Worm (Caenorhabditis elegans): ENCODE measurements around the gene C15C8.4.

The C15C8.4 gene

DNA sequence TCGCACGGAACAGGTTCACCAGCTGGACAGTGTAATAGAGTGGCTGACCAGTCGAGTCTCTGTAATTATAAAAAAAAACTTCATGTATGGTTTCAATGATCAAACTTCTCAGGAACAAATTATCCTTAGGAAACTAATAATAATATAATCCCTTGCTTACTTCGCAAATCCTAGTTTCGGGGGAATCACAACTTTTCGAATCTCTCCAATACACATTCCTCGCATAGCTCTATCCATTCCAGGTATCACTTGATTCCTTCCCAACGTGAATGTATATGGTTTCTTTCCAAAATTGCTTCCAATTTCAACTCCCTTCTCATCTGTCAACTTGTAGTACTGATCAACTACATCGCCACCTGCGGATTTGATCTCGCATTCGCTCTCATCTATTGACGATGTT, 39.1 kb upstream of the C15C8.4 start:
- TF ChIP-seq nhr-43 (tag; optimal IDR thresholded peaks at IDR 0.05; ENCODE audit: poor library complexity, severe bottlenecking), result no peak
- no peak for TF ChIP-seq elt-1 (tag; optimal IDR thresholded peaks at IDR 0.05)
- no peak for TF ChIP-seq ztf-11 (tag; optimal IDR thresholded peaks at IDR 0.05)
- no peak for TF ChIP-seq lin-15B (tag; optimal IDR thresholded peaks at IDR 0.05)
- no peak for TF ChIP-seq tbx-2 (tag; optimal IDR thresholded peaks at IDR 0.05)
- TF ChIP-seq R02D3.7 (tag; optimal IDR thresholded peaks at IDR 0.05), result no peak
- TF ChIP-seq ceh-28 (tag; optimal IDR thresholded peaks at IDR 0.05), result no peak
- TF ChIP-seq ceh-16 (tag; optimal IDR thresholded peaks at IDR 0.05), result no peak
- TF ChIP-seq lsy-12 (tag; optimal IDR thresholded peaks at IDR 0.05), result no peak
- TF ChIP-seq nhr-28 (tag; optimal IDR thresholded peaks at IDR 0.05), result no peak
- no peak for TF ChIP-seq egl-27 (tag; optimal IDR thresholded peaks at IDR 0.05)
- TF ChIP-seq aly-2 (tag; optimal IDR thresholded peaks at IDR 0.05), result no peak
- TF ChIP-seq nfya-1 (tag; optimal IDR thresholded peaks at IDR 0.05; ENCODE audit: insufficient read depth), result no peak
- TF ChIP-seq daf-12 (tag; optimal IDR thresholded peaks at IDR 0.05), result no peak
- TF ChIP-seq nhr-11 (tag; optimal IDR thresholded peaks at IDR 0.05), result no peak

DNA sequence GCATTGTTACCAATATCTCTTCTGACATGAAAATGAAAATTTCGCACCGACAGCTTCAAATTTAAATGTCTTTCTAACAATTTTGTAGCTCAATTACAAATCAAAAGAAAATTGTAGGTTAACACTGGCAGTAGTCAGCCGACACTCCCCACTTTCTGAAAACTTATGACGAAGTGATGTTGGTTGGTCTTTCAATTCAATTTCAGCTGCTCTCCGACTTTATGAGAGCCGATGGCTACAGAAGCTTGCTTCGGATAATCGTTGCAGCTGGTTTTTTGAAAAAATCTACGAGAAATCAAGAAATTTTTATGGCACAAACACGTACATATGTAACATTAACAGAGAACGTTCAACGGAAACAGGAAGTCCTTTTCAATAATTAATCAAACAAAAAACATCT, 37.6 kb upstream of the C15C8.4 start, which contains the start of gene sre-20:
Gene sre-20, minus strand, starts transcription at position 101 of the 400 bp plus-strand sequence.
- TF ChIP-seq lin-39 (tag; optimal IDR thresholded peaks at IDR 0.05) (no peak), pha-4 (tag; optimal IDR thresholded peaks at IDR 0.05) (no peak), fkh-2 (tag; optimal IDR thresholded peaks at IDR 0.05) (no peak)

DNA sequence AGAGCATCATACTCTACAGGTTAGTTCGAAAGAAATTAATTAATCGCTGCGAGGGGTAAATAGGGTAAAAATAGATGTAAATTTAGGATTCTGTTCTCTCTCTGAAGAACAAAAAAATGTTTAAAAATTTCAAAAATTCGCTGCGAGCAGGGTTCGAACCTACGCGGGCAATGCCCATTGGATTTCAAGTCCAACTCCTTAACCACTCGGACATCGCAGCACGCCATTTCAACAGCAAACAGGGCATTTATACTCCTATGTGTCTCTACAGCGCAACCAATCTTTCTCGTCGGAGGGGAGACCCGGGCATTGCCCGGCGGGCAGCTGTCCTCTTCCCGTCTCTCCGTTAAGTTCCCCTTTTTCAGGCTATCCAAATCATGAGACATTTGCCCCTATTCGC, 33.0 kb upstream of the C15C8.4 start:
- TF ChIP-seq lsy-12 (tag; optimal IDR thresholded peaks at IDR 0.05), result peak; percentile 57
- no peak for TF ChIP-seq ceh-16 (tag; optimal IDR thresholded peaks at IDR 0.05)
- no peak for TF ChIP-seq ceh-9 (tag; optimal IDR thresholded peaks at IDR 0.05)
- TF ChIP-seq lin-39 (tag; optimal IDR thresholded peaks at IDR 0.05), result peak; percentile 1
- TF ChIP-seq nhr-43 (tag; optimal IDR thresholded peaks at IDR 0.05; ENCODE audit: poor library complexity, severe bottlenecking), result peak; percentile 29
- no peak for TF ChIP-seq ZK546.5 (tag; optimal IDR thresholded peaks at IDR 0.05)
- peak; percentile 35 for TF ChIP-seq ceh-82 (tag; optimal IDR thresholded peaks at IDR 0.05)
- TF ChIP-seq ztf-11 (tag; optimal IDR thresholded peaks at IDR 0.05), result no peak
- no peak for TF ChIP-seq ama-1 (optimal IDR thresholded peaks at IDR 0.05)
- TF ChIP-seq pha-4 (tag; optimal IDR thresholded peaks at IDR 0.05), result peak; percentile 33
- no peak for TF ChIP-seq ceh-28 (tag; optimal IDR thresholded peaks at IDR 0.05)
- TF ChIP-seq eor-1 (tag; optimal IDR thresholded peaks at IDR 0.05), result no peak
- no peak for TF ChIP-seq fkh-10 (GFP tag; optimal IDR thresholded peaks at IDR 0.05)
- TF ChIP-seq nfya-1 (tag; optimal IDR thresholded peaks at IDR 0.05; ENCODE audit: insufficient read depth), result peak; percentile 49
- peak; percentile 28 for TF ChIP-seq elt-2 (tag; optimal IDR thresholded peaks at IDR 0.05)
- TF ChIP-seq elt-3 (tag; optimal IDR thresholded peaks at IDR 0.05), result no peak
- no peak for TF ChIP-seq egl-5 (tag; optimal IDR thresholded peaks at IDR 0.05)
- TF ChIP-seq tbx-2 (tag; optimal IDR thresholded peaks at IDR 0.05), result peak; percentile 22
- no peak for TF ChIP-seq egl-27 (tag; optimal IDR thresholded peaks at IDR 0.05)
- TF ChIP-seq mml-1 (tag; optimal IDR thresholded peaks at IDR 0.05), result no peak
- peak; percentile 7 for TF ChIP-seq pqm-1 (tag; optimal IDR thresholded peaks at IDR 0.05)
- TF ChIP-seq jun-1 (tag; optimal IDR thresholded peaks at IDR 0.05), result no peak
- no peak for TF ChIP-seq snpc-4 (tag; optimal IDR thresholded peaks at IDR 0.05)
- peak; percentile 64 for TF ChIP-seq hmg-11 (tag; optimal IDR thresholded peaks at IDR 0.05)
- TF ChIP-seq ztf-4 (tag; optimal IDR thresholded peaks at IDR 0.05), result no peak
- no peak for TF ChIP-seq lin-15B (tag; optimal IDR thresholded peaks at IDR 0.05)
- no peak for TF ChIP-seq daf-12 (tag; optimal IDR thresholded peaks at IDR 0.05)
- no peak for TF ChIP-seq unc-62 (GFP tag; optimal IDR thresholded peaks at IDR 0.05)

DNA sequence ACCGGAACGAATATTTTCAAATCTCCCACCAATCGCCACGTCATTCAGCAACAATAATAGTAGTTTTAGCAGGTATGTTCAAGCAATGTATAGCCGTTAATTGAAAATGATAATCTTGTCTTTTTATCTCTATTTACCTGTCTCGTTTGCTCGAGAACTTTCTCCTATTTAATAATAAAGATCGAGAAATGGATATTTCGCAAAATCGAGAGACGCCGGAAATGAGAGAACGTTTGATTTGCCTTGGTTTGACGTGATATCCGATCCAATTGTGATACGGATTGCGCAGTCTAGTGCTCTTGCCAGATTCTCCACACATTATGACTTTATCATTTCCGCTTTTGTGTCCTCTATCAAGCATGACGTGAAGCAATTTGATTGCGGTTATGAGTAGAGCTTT, 26.6 kb upstream of the C15C8.4 start:
- TF ChIP-seq elt-3 (tag; optimal IDR thresholded peaks at IDR 0.05) (no peak), elt-2 (tag; optimal IDR thresholded peaks at IDR 0.05) (no peak)

DNA sequence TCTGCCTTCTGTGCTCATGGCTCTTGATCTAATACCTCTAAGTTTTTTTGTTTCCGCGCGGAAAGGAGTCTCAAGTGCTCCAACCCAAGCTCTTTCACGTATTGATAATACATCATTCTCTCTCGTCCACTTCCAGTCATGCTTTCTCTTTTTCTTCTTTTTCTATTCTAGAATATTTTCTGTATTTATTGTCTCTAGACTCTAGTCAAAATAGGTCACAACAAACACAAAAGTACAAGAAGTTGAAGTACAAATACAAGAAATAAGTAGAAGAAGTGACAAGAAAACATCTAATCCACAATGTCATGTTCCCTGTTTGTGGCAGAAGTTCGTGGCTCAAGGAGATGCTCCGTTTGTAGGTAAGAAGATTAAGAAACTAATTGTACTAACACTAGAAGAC, 26.0 kb upstream of the C15C8.4 start, which contains the start of gene ZC455.1:
Gene ZC455.1, plus strand, starts transcription at position 301 of the 400 bp plus-strand sequence.
- TF ChIP-seq unc-62 (GFP tag; optimal IDR thresholded peaks at IDR 0.05) (no peak), tbx-2 (tag; optimal IDR thresholded peaks at IDR 0.05) (no peak), fkh-2 (tag; optimal IDR thresholded peaks at IDR 0.05) (no peak), unc-39 (tag; optimal IDR thresholded peaks at IDR 0.05) (no peak)

Measured in whole organism, L3 larva.